Worm (Caenorhabditis elegans): Measurements from ENCODE around the gene F28B4.4.
A peak's percentile ranks its signal among the peaks of the same experiment; 100 is the strongest.

Gene F28B4.4

ce11 chrX:3159542-3159941 lies 49.9 kb downstream of the F28B4.4 start, which contains the start of gene gcc-1 (continued):
- TF ChIP-seq nhr-12 (tag; optimal IDR thresholded peaks at IDR 0.05) = no peak
- no peak for TF ChIP-seq snpc-4 (tag; optimal IDR thresholded peaks at IDR 0.05)
- peak; percentile 75 for TF ChIP-seq blmp-1 (tag; optimal IDR thresholded peaks at IDR 0.05)
- TF ChIP-seq swsn-7 (tag; optimal IDR thresholded peaks at IDR 0.05) = peak; percentile 46
- TF ChIP-seq C04F5.9 (tag; optimal IDR thresholded peaks at IDR 0.05) = no peak
- TF ChIP-seq fkh-8 (tag; optimal IDR thresholded peaks at IDR 0.05) = peak; percentile 19
- no peak for TF ChIP-seq fkh-10 (GFP tag; optimal IDR thresholded peaks at IDR 0.05)
- no peak for TF ChIP-seq rnt-1 (tag; optimal IDR thresholded peaks at IDR 0.05)
- no peak for TF ChIP-seq hpl-2 (GFP tag; optimal IDR thresholded peaks at IDR 0.05)
- TF ChIP-seq aly-2 (tag; optimal IDR thresholded peaks at IDR 0.05) = no peak
- no peak for TF ChIP-seq fos-1 (tag; optimal IDR thresholded peaks at IDR 0.05)
- no peak for TF ChIP-seq lin-13 (GFP tag; optimal IDR thresholded peaks at IDR 0.05)
- no peak for TF ChIP-seq pax-3 (tag; optimal IDR thresholded peaks at IDR 0.05)
- no peak for TF ChIP-seq egl-13 (tag; optimal IDR thresholded peaks at IDR 0.05)
- no peak for TF ChIP-seq nhr-11 (tag; optimal IDR thresholded peaks at IDR 0.05)
- no peak for TF ChIP-seq nhr-84 (tag; optimal IDR thresholded peaks at IDR 0.05)
- TF ChIP-seq C34B4.2 (tag; optimal IDR thresholded peaks at IDR 0.05) = no peak
- no peak for TF ChIP-seq mab-9 (GFP tag; IDR thresholded peaks at IDR 0.05)
- TF ChIP-seq jun-1 (tag; optimal IDR thresholded peaks at IDR 0.05) = no peak
- no peak for TF ChIP-seq aha-1 (tag; optimal IDR thresholded peaks at IDR 0.05)
- TF ChIP-seq nhr-76 (tag; optimal IDR thresholded peaks at IDR 0.05) = no peak
- no peak for TF ChIP-seq ets-5 (GFP tag; IDR thresholded peaks at IDR 0.05)
- TF ChIP-seq vab-15 (tag; optimal IDR thresholded peaks at IDR 0.05) = no peak
- TF ChIP-seq hlh-17 (GFP tag; optimal IDR thresholded peaks at IDR 0.05; ENCODE audit: borderline replicate concordance) = no peak
- no peak for TF ChIP-seq ztf-11 (tag; optimal IDR thresholded peaks at IDR 0.05)
- no peak for TF ChIP-seq Y116A8C.19 (tag; optimal IDR thresholded peaks at IDR 0.05; ENCODE audit: borderline replicate concordance)
- peak; percentile 2 for TF ChIP-seq nhr-77 (tag; optimal IDR thresholded peaks at IDR 0.05)
- TF ChIP-seq tbx-2 (tag; optimal IDR thresholded peaks at IDR 0.05) = peak; percentile 51
- TF ChIP-seq nhr-47 (tag; optimal IDR thresholded peaks at IDR 0.05) = peak; percentile 62
- no peak for TF ChIP-seq lin-39 (tag; optimal IDR thresholded peaks at IDR 0.05)
- TF ChIP-seq ztf-4 (tag; optimal IDR thresholded peaks at IDR 0.05) = no peak
- TF ChIP-seq C16A3.4 (tag; optimal IDR thresholded peaks at IDR 0.05) = peak; percentile 49
- TF ChIP-seq isw-1 (GFP tag; IDR thresholded peaks at IDR 0.05) = no peak
- TF ChIP-seq pqm-1 (tag; optimal IDR thresholded peaks at IDR 0.05) = no peak
- peak; percentile 42; the same call in 1 of the 2 replicates for TF ChIP-seq nhr-19 (GFP tag; conservative IDR thresholded peaks at IDR 0.05)
- no peak for TF ChIP-seq nhr-237 (tag; optimal IDR thresholded peaks at IDR 0.05)
- TF ChIP-seq fkh-4 (tag; optimal IDR thresholded peaks at IDR 0.05; ENCODE audit: borderline replicate concordance) = no peak
- TF ChIP-seq mdl-1 (tag; optimal IDR thresholded peaks at IDR 0.05) = peak in 1 of 2 experiments; percentile 38
- peak in 1 of 6 experiments; percentile 56 for TF ChIP-seq elt-3 (tag; optimal IDR thresholded peaks at IDR 0.05)
- TF ChIP-seq tlp-1 (tag; optimal IDR thresholded peaks at IDR 0.05) = no peak
- peak; percentile 78 for TF ChIP-seq lin-14 (GFP tag; optimal IDR thresholded peaks at IDR 0.05)
- no peak for TF ChIP-seq mef-2 (tag; optimal IDR thresholded peaks at IDR 0.05)
- TF ChIP-seq ceh-8 (GFP tag; optimal IDR thresholded peaks at IDR 0.05) = no peak
- TF ChIP-seq skn-1 (tag; optimal IDR thresholded peaks at IDR 0.05) = no peak
- peak; percentile 59 for TF ChIP-seq nhr-20 (tag; optimal IDR thresholded peaks at IDR 0.05)
- TF ChIP-seq egl-27 (tag; optimal IDR thresholded peaks at IDR 0.05) = no peak
- peak; percentile 10 for TF ChIP-seq dsc-1 (tag; optimal IDR thresholded peaks at IDR 0.05)
- TF ChIP-seq ceh-88 (GFP tag; IDR thresholded peaks at IDR 0.05) = no peak
- TF ChIP-seq lin-15B (tag; optimal IDR thresholded peaks at IDR 0.05) = no peak
